Fruit fly (Drosophila melanogaster) whole organism, prepupa: ENCODE results near the gene aust.

Experiments used
- Blimp-1 ChIP-seq: fragments of 200-800 bp; sonication (Bioruptor generic); optimal IDR thresholded peaks from 3 replicates; lab custom pipeline; 2017; ENCODE audit warnings: missing biosample characterization, missing genetic modification characterization, mild to moderate bottlenecking, moderate library complexity, missing genetic modification reagents
- CG10631 ChIP-seq: fragments of 200-800 bp; sonication (Bioruptor generic); optimal IDR thresholded peaks from 2 replicates; lab custom pipeline; 2016; ENCODE audit warnings: missing biosample characterization, missing genetic modification characterization
- CG10669 ChIP-seq: fragments of 200-800 bp; sonication (Bioruptor generic); optimal IDR thresholded peaks from 3 replicates; lab custom pipeline; 2018; ENCODE audit warnings: missing biosample characterization, mild to moderate bottlenecking, missing genetic modification characterization, moderate library complexity
- CG11294 ChIP-seq: fragments of 200-800 bp; sonication (Bioruptor generic); IDR thresholded peaks from 2 replicates; pipeline ENCODE4 v1.3.6; 2022; ENCODE audit warnings: missing biosample characterization, missing genetic modification characterization
- CG11762 ChIP-seq: fragments of 200-800 bp; sonication (Bioruptor generic); optimal IDR thresholded peaks from 3 replicates; lab custom pipeline; 2016; ENCODE audit warnings: missing biosample characterization, missing genetic modification characterization; ENCODE audit not compliant: insufficient read depth
- CG11902 ChIP-seq: fragments of 200-800 bp; sonication (Bioruptor generic); optimal IDR thresholded peaks from 3 replicates; lab custom pipeline; 2016; ENCODE audit warnings: missing biosample characterization, missing genetic modification characterization
- CG15336 ChIP-seq: fragments of 200-800 bp; sonication (Bioruptor generic); IDR thresholded peaks from 2 replicates; pipeline ENCODE4 v1.3.6; 2022; ENCODE audit warnings: missing biosample characterization, missing genetic modification characterization
- CG1621 ChIP-seq: fragments of 200-800 bp; sonication (Bioruptor generic); optimal IDR thresholded peaks from 3 replicates; lab custom pipeline; 2018; ENCODE audit warnings: missing biosample characterization, mild to moderate bottlenecking, missing genetic modification characterization
- CG16779 ChIP-seq: fragments of 200-800 bp; sonication (Bioruptor generic); optimal IDR thresholded peaks from 3 replicates; lab custom pipeline; 2017; ENCODE audit warnings: missing biosample characterization, mild to moderate bottlenecking, missing genetic modification characterization
- CG3032 ChIP-seq: fragments of 200-800 bp; optimal IDR thresholded peaks from 2 replicates; lab custom pipeline; 2019; ENCODE audit warnings: missing biosample characterization, mild to moderate bottlenecking, missing genetic modification characterization, moderate library complexity
- CG32006 ChIP-seq: fragments of 200-800 bp; sonication (Bioruptor generic); optimal IDR thresholded peaks from 3 replicates; lab custom pipeline; 2017; ENCODE audit warnings: missing biosample characterization, mild to moderate bottlenecking, missing genetic modification characterization
- CG34406 ChIP-seq: fragments of 200-800 bp; sonication (Bioruptor generic); optimal IDR thresholded peaks from 3 replicates; lab custom pipeline; 2016; ENCODE audit warnings: missing biosample characterization, missing genetic modification characterization
- CG3919 ChIP-seq: fragments of 200-800 bp; sonication (Bioruptor generic); optimal IDR thresholded peaks from 3 replicates; lab custom pipeline; 2016; ENCODE audit warnings: missing biosample characterization, missing genetic modification characterization
- CG4318 ChIP-seq: fragments of 200-800 bp; sonication (Bioruptor generic); optimal IDR thresholded peaks from 3 replicates; lab custom pipeline; 2017; ENCODE audit warnings: missing biosample characterization, mild to moderate bottlenecking, missing genetic modification characterization
- CG6163 ChIP-seq: fragments of 200-800 bp; sonication (Bioruptor generic); IDR thresholded peaks from 3 replicates; pipeline ENCODE4 v1.3.6; 2022; ENCODE audit warnings: missing biosample characterization, missing genetic modification characterization
- CG6792 ChIP-seq: fragments of 200-800 bp; sonication (Bioruptor generic); optimal IDR thresholded peaks from 3 replicates; lab custom pipeline; 2016; ENCODE audit warnings: missing biosample characterization, missing genetic modification characterization
- CG6808 ChIP-seq: fragments of 200-800 bp; sonication (Bioruptor generic); optimal IDR thresholded peaks from 3 replicates; lab custom pipeline; 2017; ENCODE audit warnings: missing biosample characterization, missing genetic modification characterization, mild to moderate bottlenecking, moderate library complexity, missing genetic modification reagents
- CG6854 ChIP-seq: fragments of 200-800 bp; sonication (Bioruptor generic); optimal IDR thresholded peaks from 2 replicates; lab custom pipeline; 2017; ENCODE audit warnings: missing biosample characterization, mild to moderate bottlenecking, missing genetic modification characterization
- CG7368 ChIP-seq: fragments of 200-800 bp; sonication (Bioruptor generic); optimal IDR thresholded peaks from 3 replicates; lab custom pipeline; 2016; ENCODE audit warnings: missing biosample characterization, missing genetic modification characterization
- CG8119 ChIP-seq: fragments of 200-800 bp; sonication (Bioruptor generic); IDR thresholded peaks from 3 replicates; pipeline ENCODE4 v1.3.6; 2022; ENCODE audit warnings: missing biosample characterization, missing genetic modification characterization
- CG8632 ChIP-seq: fragments of 200-800 bp; sonication (Bioruptor generic); optimal IDR thresholded peaks from 3 replicates; lab custom pipeline; 2016; ENCODE audit warnings: missing biosample characterization, missing genetic modification characterization
- CG9139 ChIP-seq: fragments of 200-800 bp; sonication (Bioruptor generic); optimal IDR thresholded peaks from 3 replicates; lab custom pipeline; 2017; ENCODE audit warnings: missing biosample characterization, mild to moderate bottlenecking, missing genetic modification characterization
- Eip75B ChIP-seq: fragments of 200-800 bp; sonication (Bioruptor generic); optimal IDR thresholded peaks from 3 replicates; lab custom pipeline; 2016; ENCODE audit warnings: missing biosample characterization, missing genetic modification characterization
- Eip78C ChIP-seq: fragments of 200-800 bp; sonication (Bioruptor generic); peaks from one replicate; lab custom pipeline; 2016; ENCODE audit warnings: missing biosample characterization, missing genetic modification characterization
- Eip93F ChIP-seq: fragments of 200-800 bp; sonication (Bioruptor generic); optimal IDR thresholded peaks from 2 replicates; lab custom pipeline; 2016; ENCODE audit warnings: missing biosample characterization, mild to moderate bottlenecking, missing genetic modification characterization
- Gug ChIP-seq: fragments of 200-800 bp; sonication (Bioruptor generic); IDR thresholded peaks from 2 replicates; pipeline ENCODE4 v1.3.6; 2022; ENCODE audit warnings: missing biosample characterization, missing genetic modification characterization
- Hr38 ChIP-seq: sonication (Bioruptor generic); optimal IDR thresholded peaks from 2 replicates; lab custom pipeline; 2016; ENCODE audit warnings: missing biosample characterization, missing genetic modification characterization
- Hr39 ChIP-seq: fragments of 200-800 bp; sonication (Bioruptor generic); optimal IDR thresholded peaks from 2 replicates; lab custom pipeline; 2016; ENCODE audit warnings: missing biosample characterization, missing genetic modification characterization
- Hr4 ChIP-seq: fragments of 200-800 bp; sonication (Bioruptor generic); optimal IDR thresholded peaks from 3 replicates; lab custom pipeline; 2016; ENCODE audit warnings: missing biosample characterization, missing genetic modification characterization
- Lpt ChIP-seq: fragments of 200-800 bp; sonication (Bioruptor generic); optimal IDR thresholded peaks from 3 replicates; lab custom pipeline; 2016; ENCODE audit warnings: missing biosample characterization, missing genetic modification characterization
- Met ChIP-seq: fragments of 200-800 bp; sonication (Bioruptor generic); optimal IDR thresholded peaks from 3 replicates; lab custom pipeline; 2016; ENCODE audit warnings: missing biosample characterization, missing genetic modification characterization
- OdsH ChIP-seq: fragments of 200-800 bp; sonication (Bioruptor generic); optimal IDR thresholded peaks from 3 replicates; lab custom pipeline; 2016; ENCODE audit warnings: missing biosample characterization, missing genetic modification characterization
- Smox ChIP-seq: fragments of 200-800 bp; sonication (Bioruptor generic); optimal IDR thresholded peaks from 3 replicates; lab custom pipeline; 2016; ENCODE audit warnings: missing biosample characterization, missing genetic modification characterization
- Sox14 ChIP-seq: fragments of 200-800 bp; sonication (Bioruptor generic); optimal IDR thresholded peaks from 3 replicates; lab custom pipeline; 2016; ENCODE audit warnings: missing biosample characterization, missing genetic modification characterization
- achi ChIP-seq: fragments of 200-800 bp; sonication (Bioruptor generic); optimal IDR thresholded peaks from 3 replicates; lab custom pipeline; 2016; ENCODE audit warnings: missing biosample characterization, missing genetic modification characterization
- cyc ChIP-seq: fragments of 200-800 bp; sonication (Bioruptor generic); optimal IDR thresholded peaks from 3 replicates; lab custom pipeline; 2016; ENCODE audit warnings: missing biosample characterization, missing genetic modification characterization
- dac ChIP-seq: fragments of 200-800 bp; sonication (Bioruptor generic); optimal IDR thresholded peaks from 2 replicates; lab custom pipeline; 2017; ENCODE audit warnings: missing biosample characterization, mild to moderate bottlenecking, missing genetic modification characterization
- dsx ChIP-seq: fragments of 200-800 bp; optimal IDR thresholded peaks from 3 replicates; lab custom pipeline; 2019; ENCODE audit warnings: missing biosample characterization, mild to moderate bottlenecking, missing genetic modification characterization, moderate library complexity; ENCODE audit not compliant: poor library complexity, severe bottlenecking
- eg ChIP-seq: fragments of 200-800 bp; sonication (Bioruptor generic); IDR thresholded peaks from 3 replicates; pipeline ENCODE4 v1.3.6; 2022; ENCODE audit warnings: missing biosample characterization, missing genetic modification characterization
- esn ChIP-seq: fragments of 200-800 bp; sonication (Bioruptor generic); optimal IDR thresholded peaks from 2 replicates; lab custom pipeline; 2016; ENCODE audit warnings: missing biosample characterization, mild to moderate bottlenecking, missing genetic modification characterization, moderate library complexity
- fd59A ChIP-seq: fragments of 200-800 bp; sonication (Bioruptor generic); optimal IDR thresholded peaks from 2 replicates; lab custom pipeline; 2017; ENCODE audit warnings: missing biosample characterization, mild to moderate bottlenecking, missing genetic modification characterization, missing genetic modification reagents
- fd85E ChIP-seq: fragments of 200-800 bp; sonication (Bioruptor generic); optimal IDR thresholded peaks from 3 replicates; lab custom pipeline; 2016; ENCODE audit warnings: missing biosample characterization, missing genetic modification characterization
- fkh ChIP-seq: fragments of 200-800 bp; sonication (Bioruptor generic); optimal IDR thresholded peaks from 3 replicates; lab custom pipeline; 2017; ENCODE audit warnings: missing biosample characterization, mild to moderate bottlenecking, missing genetic modification characterization, moderate library complexity
- lz ChIP-seq: fragments of 200-800 bp; sonication (Bioruptor generic); optimal IDR thresholded peaks from 3 replicates; lab custom pipeline; 2016; ENCODE audit warnings: missing biosample characterization, missing genetic modification characterization
- net ChIP-seq: fragments of 200-800 bp; sonication (Bioruptor generic); optimal IDR thresholded peaks from 3 replicates; lab custom pipeline; 2016; ENCODE audit warnings: missing biosample characterization, missing genetic modification characterization
- salr ChIP-seq, 2 experiments: fragments of 200-800 bp; sonication (Bioruptor generic); optimal IDR thresholded peaks; 3 replicates each; lab custom pipeline; 2016 to 2018; ENCODE audit warnings: missing biosample characterization in 2 of 2, missing genetic modification characterization in 2 of 2, mild to moderate bottlenecking in 1 of 2
- svp ChIP-seq: fragments of 200-800 bp; sonication (Bioruptor generic); peaks from one replicate; lab custom pipeline; 2016; ENCODE audit warnings: missing biosample characterization, missing genetic modification characterization
- topi ChIP-seq: fragments of 200-800 bp; sonication (Bioruptor generic); optimal IDR thresholded peaks from 3 replicates; lab custom pipeline; 2016; ENCODE audit warnings: missing biosample characterization, missing genetic modification characterization

Gene aust

DNA sequence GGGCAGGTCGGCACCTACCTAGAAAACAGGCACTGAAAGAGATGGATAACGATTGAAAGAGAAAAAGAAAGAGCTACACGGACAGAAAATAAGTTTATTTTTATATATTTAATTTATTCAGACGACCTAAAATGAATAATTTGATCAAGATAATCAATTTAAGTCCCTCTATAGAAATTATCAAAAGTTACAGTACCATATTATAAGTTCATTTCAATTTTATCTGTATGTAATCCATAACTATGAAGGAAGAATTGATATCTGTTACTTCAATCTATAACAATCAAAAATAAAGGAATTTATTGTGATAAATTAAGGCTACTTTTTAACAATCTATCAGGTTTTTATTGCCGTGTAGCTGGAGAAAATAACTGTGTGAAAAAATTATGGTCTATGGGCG is 44.4 kb downstream of the aust start (continued):
- peak in 1 of 2 experiments; percentile 89 for TF ChIP-seq salr (GFP tag; optimal IDR thresholded peaks at IDR 0.05; lab: Kevin White, UChicago)
- no peak for TF ChIP-seq fd85E (GFP tag; lab: Kevin White, UChicago)
- peak; percentile 59 for TF ChIP-seq CG3032 (tag; lab: Kevin White, UChicago)
- TF ChIP-seq Eip78C (GFP tag; lab: Kevin White, UChicago) = peak; percentile 74
- no peak for TF ChIP-seq cyc (GFP tag; lab: Kevin White, UChicago)
- no peak for TF ChIP-seq CG9139 (GFP tag; lab: Kevin White, UChicago)
- peak; percentile 4 for TF ChIP-seq CG16779 (tag; lab: Kevin White, UChicago)
- peak; percentile 50 for TF ChIP-seq Eip75B (GFP tag; lab: Kevin White, UChicago)
- TF ChIP-seq Lpt = peak; percentile 86
- no peak for TF ChIP-seq CG1621 (tag; lab: Kevin White, UChicago)
- no peak for TF ChIP-seq Sox14 (GFP tag; lab: Kevin White, UChicago)
- no peak for TF ChIP-seq fd59A
- no peak for TF ChIP-seq dac
- peak; percentile 45 for TF ChIP-seq dsx
- no peak for TF ChIP-seq CG11902
- TF ChIP-seq CG15336 = peak; percentile 95
- peak; percentile 76 for TF ChIP-seq CG10631 (GFP tag; lab: Kevin White, UChicago)
- no peak for TF ChIP-seq CG6808
- TF ChIP-seq Smox (GFP tag; lab: Kevin White, UChicago) = no peak
- peak; percentile 96 for TF ChIP-seq CG8119 (GFP tag; lab: Robert Waterston, UW)
- peak; percentile 55 for TF ChIP-seq CG11762
- peak; percentile 59 for TF ChIP-seq CG3919
- TF ChIP-seq CG6792 (GFP tag; lab: Kevin White, UChicago) = peak; percentile 8

DNA sequence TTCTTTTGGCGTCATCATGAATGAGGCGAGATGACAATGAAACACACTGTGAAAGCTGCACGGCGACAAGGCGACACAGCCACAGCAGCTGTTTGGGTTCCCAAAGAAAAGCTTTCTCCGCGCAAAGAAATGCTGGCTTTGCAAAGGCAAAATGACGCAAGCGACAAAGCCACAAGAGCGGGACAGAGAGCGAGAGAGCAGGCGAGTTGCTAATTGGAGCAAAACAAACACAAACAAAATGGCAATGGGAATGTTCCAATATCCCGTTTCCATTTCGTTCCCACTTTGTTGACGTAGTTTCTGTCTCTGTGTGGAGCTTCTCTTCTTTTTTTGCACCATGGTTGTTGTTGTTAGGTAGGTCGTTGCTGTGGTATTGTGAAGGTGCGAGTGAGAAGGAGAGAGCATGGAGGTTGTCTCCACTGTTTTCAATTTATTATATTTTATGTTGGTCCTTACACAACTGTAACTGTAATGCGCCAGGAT is 45.7 kb downstream of the aust start:
- peak; percentile 17 for TF ChIP-seq CG8632 (GFP tag; lab: Kevin White, UChicago)
- peak; percentile 87 for TF ChIP-seq eg (GFP tag; lab: Robert Waterston, UW)
- TF ChIP-seq Gug (GFP tag; lab: Robert Waterston, UW) = peak; percentile 25; the same call in 1 of the 2 replicates
- TF ChIP-seq CG6163 (GFP tag; lab: Robert Waterston, UW) = peak; percentile 93
- TF ChIP-seq CG10669 (GFP tag; lab: Kevin White, UChicago) = peak; percentile 18
- TF ChIP-seq lz (GFP tag; lab: Kevin White, UChicago) = no peak
- peak; percentile 91 for TF ChIP-seq CG15336
- TF ChIP-seq Hr4 (GFP tag; lab: Kevin White, UChicago) = no peak
- no peak for TF ChIP-seq Hr39
- TF ChIP-seq CG4318 = no peak
- peak; percentile 40 for TF ChIP-seq CG34406 (GFP tag; lab: Kevin White, UChicago)
- TF ChIP-seq Lpt = peak; percentile 71
- TF ChIP-seq achi = peak; percentile 6
- peak; percentile 92 for TF ChIP-seq fkh (GFP tag; lab: Kevin White, UChicago)
- TF ChIP-seq CG10631 (GFP tag; lab: Kevin White, UChicago) = no peak
- peak; percentile 72 for TF ChIP-seq CG6808
- TF ChIP-seq svp = peak; percentile 76
- TF ChIP-seq OdsH (GFP tag; lab: Kevin White, UChicago) = no peak
- TF ChIP-seq CG11294 (GFP tag; lab: Robert Waterston, UW) = peak; percentile 57; the same call in 1 of the 2 replicates
- TF ChIP-seq Eip78C (GFP tag; lab: Kevin White, UChicago) = peak; percentile 83
- TF ChIP-seq fd59A = peak; percentile 18
- TF ChIP-seq salr (GFP tag; optimal IDR thresholded peaks at IDR 0.05; lab: Kevin White, UChicago) = peak; percentile 13 to 33
- peak; percentile 48 for TF ChIP-seq CG3919
- TF ChIP-seq net = peak; percentile 74
- peak; percentile 43 for TF ChIP-seq esn (GFP tag; lab: Kevin White, UChicago)
- peak; percentile 28 for TF ChIP-seq CG3032 (tag; lab: Kevin White, UChicago)
- peak; percentile 60 for TF ChIP-seq topi (GFP tag; lab: Kevin White, UChicago)
- peak; percentile 59 for TF ChIP-seq CG1621 (tag; lab: Kevin White, UChicago)
- TF ChIP-seq Hr38 (GFP tag; lab: Kevin White, UChicago) = no peak
- no peak for TF ChIP-seq dac
- peak; percentile 83 for TF ChIP-seq CG8119 (GFP tag; lab: Robert Waterston, UW)
- TF ChIP-seq CG11762 = peak; percentile 27
- peak; percentile 81 for TF ChIP-seq CG16779 (tag; lab: Kevin White, UChicago)
- TF ChIP-seq Eip75B (GFP tag; lab: Kevin White, UChicago) = peak; percentile 75
- TF ChIP-seq dsx = peak; percentile 81
- peak; percentile 99 for TF ChIP-seq Eip93F (GFP tag; lab: Kevin White, UChicago)
- TF ChIP-seq CG7368 (GFP tag; lab: Kevin White, UChicago) = peak; percentile 27
- peak; percentile 86 for TF ChIP-seq CG6854 (GFP tag; lab: Kevin White, UChicago)
- no peak for TF ChIP-seq Blimp-1 (GFP tag; lab: Kevin White, UChicago)
- peak; percentile 35 for TF ChIP-seq Met (GFP tag; lab: Kevin White, UChicago)
- no peak for TF ChIP-seq CG11902
- peak; percentile 39 for TF ChIP-seq CG32006 (GFP tag; lab: Kevin White, UChicago)
